Worm (Caenorhabditis elegans) whole organism, young adult: ENCODE measurements around the gene srxa-8.

Experiments used
- F23B12.7 ChIP-seq: sonication (generic microtip); optimal IDR thresholded peaks from 2 replicates; lab custom pipeline; 2017; ENCODE audit warnings: missing genetic modification characterization, mild to moderate bottlenecking, missing compliant biosample characterization, antibody characterized with exemption, moderate library complexity; ENCODE audit not compliant: insufficient read depth
- F39B2.1 ChIP-seq: fragments of 200-800 bp; sonication (Bioruptor generic); IDR thresholded peaks from 2 replicates; pipeline ENCODE4 v1.3.6; 2022; ENCODE audit warnings: missing genetic modification reagents, missing genetic modification characterization, missing compliant biosample characterization
- T07F8.4 ChIP-seq: sonication (generic microtip); optimal IDR thresholded peaks from 2 replicates; lab custom pipeline; 2016; ENCODE audit warnings: mild to moderate bottlenecking, missing genetic modification characterization, moderate library complexity, missing compliant biosample characterization
- T26A5.8 ChIP-seq: sonication (generic microtip); optimal IDR thresholded peaks from 2 replicates; lab custom pipeline; 2016; ENCODE audit warnings: missing genetic modification characterization, missing compliant biosample characterization
- Y95B8A.8 ChIP-seq: fragments of 200-800 bp; sonication (Bioruptor generic); IDR thresholded peaks from 2 replicates; pipeline ENCODE4 v1.3.6; 2022; ENCODE audit warnings: missing genetic modification reagents, missing genetic modification characterization, missing compliant biosample characterization
- ZK185.1 ChIP-seq: sonication (generic microtip); optimal IDR thresholded peaks from 2 replicates; lab custom pipeline; 2016; ENCODE audit warnings: mild to moderate bottlenecking, missing genetic modification characterization, missing compliant biosample characterization; ENCODE audit not compliant: poor library complexity, severe bottlenecking
- aptf-3 ChIP-seq: fragments of 200-800 bp; sonication (Bioruptor generic); IDR thresholded peaks from 2 replicates; pipeline ENCODE4 v1.3.6; 2022; ENCODE audit warnings: missing genetic modification characterization, missing compliant biosample characterization
- attf-3 ChIP-seq: fragments of 200-800 bp; sonication (Bioruptor generic); conservative IDR thresholded peaks from 2 replicates; pipeline ENCODE4 v1.3.6; 2022; ENCODE audit warnings: missing genetic modification reagents, missing genetic modification characterization, missing compliant biosample characterization
- attf-6 ChIP-seq: fragments of 200-800 bp; sonication (Bioruptor generic); IDR thresholded peaks from 2 replicates; pipeline ENCODE4 v1.3.6; 2022; ENCODE audit warnings: missing genetic modification reagents, missing genetic modification characterization, missing compliant biosample characterization
- bed-2 ChIP-seq: fragments of 200-800 bp; sonication (Bioruptor generic); IDR thresholded peaks from 2 replicates; pipeline ENCODE4 v1.3.6; 2022; ENCODE audit warnings: missing genetic modification reagents, missing genetic modification characterization, missing compliant biosample characterization
- ccch-3 ChIP-seq: fragments of 200-800 bp; sonication (Bioruptor generic); optimal IDR thresholded peaks from 2 replicates; lab custom pipeline; 2018; ENCODE audit warnings: mild to moderate bottlenecking, missing genetic modification characterization, missing compliant biosample characterization
- cebp-1 ChIP-seq, 2 experiments: fragments of 200-800 bp in 1 of 2; sonication (Bioruptor generic) in 1 of 2; sonication (generic microtip) in 1 of 2; IDR thresholded peaks in 1 of 2; optimal IDR thresholded peaks in 1 of 2; 2 replicates each; pipeline versions ENCODE4 v1.3.6 to Lab custom; 2017 to 2022; ENCODE audit warnings: missing compliant biosample characterization in 2 of 2, missing genetic modification characterization in 2 of 2, mild to moderate bottlenecking in 1 of 2, missing genetic modification reagents in 1 of 2, moderate library complexity in 1 of 2
- cebp-2 ChIP-seq: fragments of 200-800 bp; sonication (Bioruptor generic); IDR thresholded peaks from 2 replicates; pipeline ENCODE4 v1.3.6; 2022; ENCODE audit warnings: missing genetic modification characterization, missing compliant biosample characterization
- ceh-100 ChIP-seq: fragments of 200-800 bp; sonication (Bioruptor generic); IDR thresholded peaks from 2 replicates; pipeline ENCODE4 v1.3.6; 2022; ENCODE audit warnings: missing genetic modification reagents, missing genetic modification characterization, missing compliant biosample characterization
- ceh-27 ChIP-seq: fragments of 200-800 bp; sonication (Bioruptor generic); optimal IDR thresholded peaks from 2 replicates; lab custom pipeline; 2018; ENCODE audit warnings: mild to moderate bottlenecking, missing genetic modification characterization, moderate library complexity, missing compliant biosample characterization
- him-1 ChIP-seq: sonication (generic microtip); optimal IDR thresholded peaks from 2 replicates; lab custom pipeline; 2016; ENCODE audit warnings: missing genotype, missing genetic modification reagents, missing genetic modification characterization, missing compliant biosample characterization
- hrde-1 ChIP-seq: sonication (generic microtip); optimal IDR thresholded peaks from 2 replicates; lab custom pipeline; 2016; ENCODE audit warnings: missing genetic modification characterization, mild to moderate bottlenecking, missing compliant biosample characterization, moderate library complexity, missing genotype, missing genetic modification reagents, borderline replicate concordance
- hsf-1 ChIP-seq: fragments of 200-800 bp; sonication (Bioruptor generic); IDR thresholded peaks from 2 replicates; pipeline ENCODE4 v1.3.6; 2022; ENCODE audit warnings: missing genetic modification reagents, missing genetic modification characterization, missing compliant biosample characterization
- let-607 ChIP-seq, 2 experiments: fragments of 200-800 bp in 1 of 2; sonication (Bioruptor generic) in 1 of 2; sonication (generic microtip) in 1 of 2; optimal IDR thresholded peaks; 2 replicates each; lab custom pipeline; 2016 to 2018; ENCODE audit warnings: mild to moderate bottlenecking in 2 of 2, missing compliant biosample characterization in 2 of 2, missing genetic modification characterization in 2 of 2, moderate library complexity in 2 of 2, missing genotype in 1 of 2
- lin-35 ChIP-seq, 3 experiments: fragments of 150-350 bp in 2 of 3; sonication (generic microtip) in 1 of 3; optimal IDR thresholded peaks; 2 replicates each; lab custom pipeline; 2014 to 2018; ENCODE audit warnings: missing biosample characterization in 3 of 3, missing genetic modification characterization in 3 of 3, missing genetic modification reagents in 3 of 3
- lin-40 ChIP-seq: sonication (generic microtip); optimal IDR thresholded peaks from 2 replicates; lab custom pipeline; 2016; ENCODE audit warnings: missing genetic modification characterization, mild to moderate bottlenecking, missing compliant biosample characterization, missing genotype, missing genetic modification reagents
- madf-3 ChIP-seq: fragments of 200-800 bp; sonication (Bioruptor generic); IDR thresholded peaks from 2 replicates; pipeline ENCODE4 v1.3.6; 2022; ENCODE audit warnings: missing genetic modification reagents, missing genetic modification characterization, missing compliant biosample characterization
- mel-28 ChIP-seq: sonication (generic microtip); optimal IDR thresholded peaks from 2 replicates; lab custom pipeline; 2016; ENCODE audit warnings: borderline replicate concordance, mild to moderate bottlenecking, missing genetic modification characterization, missing compliant biosample characterization
- nfya-1 ChIP-seq: sonication (generic microtip); optimal IDR thresholded peaks from 2 replicates; lab custom pipeline; 2017; ENCODE audit warnings: antibody characterized with exemption, missing compliant biosample characterization, missing genetic modification characterization, borderline replicate concordance; ENCODE audit not compliant: insufficient read depth
- nfya-2 ChIP-seq: fragments of 200-800 bp; sonication (Bioruptor generic); IDR thresholded peaks from 2 replicates; pipeline ENCODE4 v1.3.6; 2022; ENCODE audit warnings: missing genetic modification reagents, missing genetic modification characterization, missing compliant biosample characterization
- nhr-80 ChIP-seq: sonication (generic microtip); optimal IDR thresholded peaks from 2 replicates; lab custom pipeline; 2016; ENCODE audit warnings: missing genetic modification characterization, missing compliant biosample characterization
- nhr-90 ChIP-seq: sonication (generic microtip); optimal IDR thresholded peaks from 2 replicates; lab custom pipeline; 2016; ENCODE audit warnings: missing genotype, mild to moderate bottlenecking, missing genetic modification characterization, missing compliant biosample characterization
- rec-8 ChIP-seq, 2 experiments: sonication (generic microtip); optimal IDR thresholded peaks; 2 replicates each; lab custom pipeline; 2016; ENCODE audit warnings: mild to moderate bottlenecking in 2 of 2, missing genetic modification characterization in 2 of 2, missing genetic modification reagents in 2 of 2, missing genotype in 2 of 2, missing biosample characterization in 1 of 2, missing compliant biosample characterization in 1 of 2, moderate library complexity in 1 of 2
- sdz-38 ChIP-seq: sonication (generic microtip); optimal IDR thresholded peaks from 2 replicates; lab custom pipeline; 2016; ENCODE audit warnings: missing genotype, missing genetic modification characterization, missing compliant biosample characterization
- tbp1 ChIP-seq: fragments of 200-800 bp; sonication (Bioruptor generic); optimal IDR thresholded peaks from 2 replicates; lab custom pipeline; 2018; ENCODE audit warnings: mild to moderate bottlenecking, missing genetic modification characterization, missing compliant biosample characterization
- tbx-9 ChIP-seq: sonication (generic microtip); optimal IDR thresholded peaks from 2 replicates; lab custom pipeline; 2016; ENCODE audit warnings: borderline replicate concordance, missing genetic modification characterization, inconsistent platforms, missing compliant biosample characterization
- unc-130 ChIP-seq: sonication (generic microtip); optimal IDR thresholded peaks from 2 replicates; lab custom pipeline; 2016; ENCODE audit warnings: missing genetic modification reagents, missing genetic modification characterization, missing compliant biosample characterization
- unc-62 ChIP-seq: fragments of 150-350 bp; optimal IDR thresholded peaks from 2 replicates; lab custom pipeline; 2014; ENCODE audit warnings: missing biosample characterization, missing genetic modification reagents, missing genetic modification characterization
- ztf-25 ChIP-seq: fragments of 200-800 bp; sonication (Bioruptor generic); IDR thresholded peaks from 2 replicates; pipeline ENCODE4 v1.3.6; 2022; ENCODE audit warnings: missing genetic modification reagents, missing genetic modification characterization, missing compliant biosample characterization
- ztf-28 ChIP-seq: fragments of 200-800 bp; sonication (Bioruptor generic); IDR thresholded peaks from 2 replicates; pipeline ENCODE4 v1.3.6; 2022; ENCODE audit warnings: missing genetic modification reagents, missing genetic modification characterization, missing compliant biosample characterization

srxa-8 gene

ce11 chrX:13348417-13348816 is 39.8 kb upstream of the srxa-8 start (continued):
- peak in 1 of 2 experiments; percentile 81 for TF ChIP-seq let-607 (tag; optimal IDR thresholded peaks at IDR 0.05; lab: Kevin White, UChicago)
- no peak for TF ChIP-seq unc-130 (GFP tag; lab: Kevin White, UChicago)
- no peak for TF ChIP-seq ztf-28 (GFP tag; lab: Robert Waterston, UW)
- no peak for TF ChIP-seq ceh-100 (GFP tag; lab: Robert Waterston, UW)
- no peak for TF ChIP-seq ceh-27 (GFP tag; lab: Kevin White, UChicago)
- no peak for TF ChIP-seq bed-2 (GFP tag; lab: Robert Waterston, UW)
- TF ChIP-seq F23B12.7 (tag; lab: Kevin White, UChicago) = peak; percentile 24
- TF ChIP-seq hrde-1 = no peak
- peak; percentile 71 for TF ChIP-seq ZK185.1 (tag; lab: Kevin White, UChicago)
- TF ChIP-seq cebp-2 (GFP tag; lab: Robert Waterston, UW) = no peak
- no peak for TF ChIP-seq madf-3 (GFP tag; lab: Robert Waterston, UW)
- TF ChIP-seq attf-6 (GFP tag; lab: Robert Waterston, UW) = no peak
- no peak for TF ChIP-seq rec-8 (tag; optimal IDR thresholded peaks at IDR 0.05; lab: Kevin White, UChicago)
- no peak for TF ChIP-seq Y95B8A.8 (GFP tag; lab: Robert Waterston, UW)
- peak; percentile 65; the same call in 1 of the 2 replicates for TF ChIP-seq cebp-1 (GFP tag; IDR thresholded peaks at IDR 0.05; lab: Robert Waterston, UW)
- TF ChIP-seq cebp-1 (tag; optimal IDR thresholded peaks at IDR 0.05; lab: Kevin White, UChicago) = peak; percentile 85
- TF ChIP-seq nhr-90 (tag; lab: Kevin White, UChicago) = no peak
- TF ChIP-seq attf-3 = no peak
- TF ChIP-seq lin-35 (GFP tag; optimal IDR thresholded peaks at IDR 0.05; lab: Kevin White, UChicago) = peak in 1 of 3 experiments; percentile 4
- TF ChIP-seq mel-28 = no peak
- no peak for TF ChIP-seq F39B2.1
- no peak for TF ChIP-seq T07F8.4 (tag; lab: Kevin White, UChicago)
- no peak for TF ChIP-seq nfya-1
- peak; percentile 23 for TF ChIP-seq unc-62
- TF ChIP-seq ccch-3 (GFP tag; lab: Kevin White, UChicago) = no peak
- peak; percentile 63 for TF ChIP-seq lin-40 (tag; lab: Kevin White, UChicago)
- peak; percentile 4 for TF ChIP-seq tbp1 (GFP tag; lab: Kevin White, UChicago)
- TF ChIP-seq T26A5.8 (tag; lab: Kevin White, UChicago) = no peak
- TF ChIP-seq ztf-25 (GFP tag; lab: Robert Waterston, UW) = no peak
- TF ChIP-seq him-1 (tag; lab: Kevin White, UChicago) = no peak
- no peak for TF ChIP-seq aptf-3 (GFP tag; lab: Robert Waterston, UW)

- TF ChIP-seq sdz-38 (tag; lab: Kevin White, UChicago) (no peak), nfya-2 (GFP tag; lab: Robert Waterston, UW) (no peak), hsf-1 (GFP tag; lab: Robert Waterston, UW) (no peak), let-607 (tag; optimal IDR thresholded peaks at IDR 0.05; lab: Kevin White, UChicago) (no peak), bed-2 (GFP tag; lab: Robert Waterston, UW) (no peak), tbx-9 (tag; lab: Kevin White, UChicago) (no peak), ceh-27 (GFP tag; lab: Kevin White, UChicago) (no peak)
- TF ChIP-seq, all 124 proteins: peak for 0
These were observed 38.6 kb upstream of the srxa-8 start for ce11 chrX:13347251-13347650.

ce11 chrX:13341853-13342252 is 33.2 kb upstream of the srxa-8 start:
- TF ChIP-seq T26A5.8 (tag; lab: Kevin White, UChicago) (no peak), nhr-80 (tag; lab: Kevin White, UChicago) (peak; percentile 74)
